Worm (Caenorhabditis elegans) whole organism, L4/young adult: ENCODE measurements around the gene srd-35.

Experiments
- W03F9.2 ChIP-seq: fragments of 150-350 bp; optimal IDR thresholded peaks from 2 replicates; lab custom pipeline; 2014; ENCODE audit warnings: missing biosample characterization, missing genetic modification characterization
- dao-5 ChIP-seq: sonication (generic microtip); optimal IDR thresholded peaks from 2 replicates; lab custom pipeline; 2016; ENCODE audit warnings: missing genotype, missing genetic modification characterization, moderate library complexity, missing compliant biosample characterization
- him-1 ChIP-seq: sonication (generic microtip); optimal IDR thresholded peaks from 2 replicates; lab custom pipeline; 2016; ENCODE audit warnings: missing genotype, missing genetic modification reagents, missing genetic modification characterization, missing compliant biosample characterization

DNA sequence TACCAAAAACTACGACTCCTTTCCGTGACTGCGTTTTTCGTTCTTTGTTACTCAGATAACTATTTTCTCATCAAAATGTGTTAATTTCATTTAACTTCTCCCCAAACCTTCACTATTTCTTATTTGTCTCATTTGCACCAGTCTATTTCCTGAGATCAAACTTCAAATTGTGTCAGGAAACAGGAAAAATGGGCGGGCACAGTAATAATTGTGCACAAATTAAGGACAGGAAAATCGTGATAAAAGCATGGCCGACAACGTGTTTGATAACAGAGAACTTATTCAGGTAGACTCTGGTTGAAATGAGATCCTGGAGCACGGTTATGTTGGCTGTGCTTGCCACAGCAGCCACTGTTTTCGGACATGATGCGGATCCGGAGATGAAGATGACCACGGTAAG lies 44.5 kb upstream of the srd-35 start, which contains the start of gene lipl-1:
- no peak for TF ChIP-seq dao-5
- no peak for TF ChIP-seq him-1 (tag; lab: Kevin White, UChicago)
- no peak for TF ChIP-seq W03F9.2 (tag; lab: Kevin White, UChicago)
